Fruit fly (Drosophila melanogaster) whole organism, wandering third instar larva: Measurements from ENCODE around the gene Sry-beta.
A peak's percentile ranks its signal among the peaks of the same experiment; 100 is the strongest.

ENCODE experiments used
- Abd-B ChIP-seq: fragments of >200 bp; optimal IDR thresholded peaks from 2 replicates; lab custom pipeline; 2017; ENCODE audit warnings: missing biosample characterization, missing genetic modification characterization
- CrebA ChIP-seq: fragments of 200-800 bp; sonication (Bioruptor generic); optimal IDR thresholded peaks from 2 replicates; lab custom pipeline; 2016; ENCODE audit warnings: missing biosample characterization, mild to moderate bottlenecking, missing genetic modification characterization, borderline replicate concordance
- Dfd ChIP-seq: fragments of >200 bp; optimal IDR thresholded peaks from 2 replicates; lab custom pipeline; 2017; ENCODE audit warnings: missing biosample characterization, missing genetic modification characterization
- Dif ChIP-seq: fragments of 200-275, 200-300 bp; sonication (Bioruptor generic); optimal IDR thresholded peaks from 2 replicates; lab custom pipeline; 2018; ENCODE audit warnings: missing biosample characterization, missing genetic modification characterization; ENCODE audit not compliant: partially characterized antibody
- GATAd ChIP-seq: sonication (Bioruptor generic); optimal IDR thresholded peaks from 2 replicates; lab custom pipeline; 2016; ENCODE audit warnings: missing biosample characterization, missing genetic modification characterization
- HLH106 ChIP-seq: fragments of 200-800 bp; optimal IDR thresholded peaks from 3 replicates; lab custom pipeline; 2019; ENCODE audit warnings: missing biosample characterization, mild to moderate bottlenecking, missing genetic modification characterization, moderate library complexity
- Hnf4 ChIP-seq: fragments of 200-800 bp; sonication (Bioruptor generic); optimal IDR thresholded peaks from 2 replicates; lab custom pipeline; 2016; ENCODE audit warnings: missing biosample characterization, mild to moderate bottlenecking, missing genetic modification characterization
- Hr78 ChIP-seq: fragments of >200 bp; optimal IDR thresholded peaks from 2 replicates; lab custom pipeline; 2017; ENCODE audit warnings: missing biosample characterization, missing genetic modification characterization
- Hr83 ChIP-seq: fragments of 200-300 bp; sonication (Bioruptor generic); optimal IDR thresholded peaks from 2 replicates; lab custom pipeline; 2016; ENCODE audit warnings: missing biosample characterization, mild to moderate bottlenecking, missing genetic modification characterization, moderate library complexity; ENCODE audit not compliant: poor library complexity, severe bottlenecking
- Jra ChIP-seq: sonication (Bioruptor generic); optimal IDR thresholded peaks from 2 replicates; lab custom pipeline; 2016; ENCODE audit warnings: missing biosample characterization, missing genetic modification characterization
- Myc ChIP-seq: fragments of >200 bp; optimal IDR thresholded peaks from 2 replicates; lab custom pipeline; 2017
- N ChIP-seq: fragments of >200 bp; optimal IDR thresholded peaks from 2 replicates; lab custom pipeline; 2018; ENCODE audit warnings: missing biosample characterization, missing external identifiers, missing genetic modification characterization
- OdsH ChIP-seq: fragments of 200-800 bp; sonication (Bioruptor generic); optimal IDR thresholded peaks from 2 replicates; lab custom pipeline; 2016; ENCODE audit warnings: missing biosample characterization, mild to moderate bottlenecking, missing genetic modification characterization
- Rel ChIP-seq, 2 experiments: fragments of 200-800 bp; sonication (Bioruptor generic) in 1 of 2; optimal IDR thresholded peaks; 2 replicates in 1 of 2; 3 replicates in 1 of 2; lab custom pipeline; 2016 to 2019; ENCODE audit warnings: mild to moderate bottlenecking in 2 of 2, missing biosample characterization in 2 of 2, missing genetic modification characterization in 2 of 2, moderate library complexity in 1 of 2
- Sp1 ChIP-seq: fragments of 200-800 bp; sonication (Bioruptor generic); optimal IDR thresholded peaks from 3 replicates; lab custom pipeline; 2019; ENCODE audit warnings: missing biosample characterization, mild to moderate bottlenecking, missing genetic modification characterization, moderate library complexity
- Vsx2 ChIP-seq: fragments of 200-300, 225-300 bp; sonication (Bioruptor generic); optimal IDR thresholded peaks from 2 replicates; lab custom pipeline; 2018; ENCODE audit warnings: missing biosample characterization, missing genetic modification characterization; ENCODE audit not compliant: partially characterized antibody
- br ChIP-seq: fragments of 200-800 bp; sonication (Bioruptor generic); optimal IDR thresholded peaks from 2 replicates; lab custom pipeline; 2016; ENCODE audit warnings: missing biosample characterization, missing genetic modification characterization
- brk ChIP-seq: fragments of 200-800 bp; sonication (Bioruptor generic); optimal IDR thresholded peaks from 2 replicates; lab custom pipeline; 2016; ENCODE audit warnings: missing biosample characterization, mild to moderate bottlenecking, missing genetic modification characterization
- dl ChIP-seq, 2 experiments: fragments of 175-275, 200-275 bp in 1 of 2; fragments of 200-275 bp in 1 of 2; sonication (Bioruptor generic); optimal IDR thresholded peaks; lab custom pipeline; 2018; ENCODE audit warnings: mild to moderate bottlenecking in 2 of 2, missing biosample characterization in 2 of 2, missing genetic modification characterization in 2 of 2, moderate library complexity in 2 of 2; ENCODE audit not compliant: partially characterized antibody in 2 of 2, insufficient read depth in 1 of 2
- dmrt93B ChIP-seq: fragments of 200-800 bp; sonication (Bioruptor generic); optimal IDR thresholded peaks from 2 replicates; lab custom pipeline; 2018; ENCODE audit warnings: missing biosample characterization, mild to moderate bottlenecking, missing genetic modification characterization
- dsf ChIP-seq: sonication (Bioruptor generic); optimal IDR thresholded peaks from 2 replicates; lab custom pipeline; 2016; ENCODE audit warnings: missing biosample characterization, missing genetic modification characterization, borderline replicate concordance
- ey ChIP-seq: fragments of 200-800 bp; sonication (Bioruptor generic); optimal IDR thresholded peaks from 2 replicates; lab custom pipeline; 2016; ENCODE audit warnings: missing biosample characterization, missing genetic modification characterization
- foxo ChIP-seq, 2 experiments: fragments of 200-800 bp; sonication (Bioruptor generic); optimal IDR thresholded peaks; 2 replicates in 1 of 2; 3 replicates in 1 of 2; lab custom pipeline; 2016 to 2017; ENCODE audit warnings: missing biosample characterization in 2 of 2, missing genetic modification characterization in 2 of 2
- fru ChIP-seq: fragments of 200-800 bp; sonication (Bioruptor generic); optimal IDR thresholded peaks from 3 replicates; lab custom pipeline; 2016; ENCODE audit warnings: missing biosample characterization, mild to moderate bottlenecking, missing genetic modification characterization
- h ChIP-seq: fragments of 200-800 bp; sonication (Bioruptor generic); optimal IDR thresholded peaks from 3 replicates; lab custom pipeline; 2016; ENCODE audit warnings: missing biosample characterization, mild to moderate bottlenecking, missing genetic modification characterization
- jim ChIP-seq: fragments of 175-275, 200-325 bp; sonication (Bioruptor generic); optimal IDR thresholded peaks from 2 replicates; lab custom pipeline; 2016; ENCODE audit warnings: missing biosample characterization, mild to moderate bottlenecking, missing genetic modification characterization
- lola ChIP-seq: fragments of >200 bp; optimal IDR thresholded peaks from 2 replicates; lab custom pipeline; 2017; ENCODE audit warnings: missing biosample characterization, missing genetic modification characterization
- pan ChIP-seq: fragments of >200 bp; optimal IDR thresholded peaks from 2 replicates; lab custom pipeline; 2017
- psq ChIP-seq: fragments of 200-800 bp; sonication (Bioruptor generic); optimal IDR thresholded peaks from 3 replicates; lab custom pipeline; 2017; ENCODE audit warnings: missing biosample characterization, mild to moderate bottlenecking, missing genetic modification characterization, moderate library complexity
- rgr ChIP-seq: fragments of 200-800 bp; sonication (Bioruptor generic); optimal IDR thresholded peaks from 3 replicates; lab custom pipeline; 2016; ENCODE audit warnings: missing biosample characterization, mild to moderate bottlenecking, missing genetic modification characterization
- sage ChIP-seq: fragments of 200-800 bp; sonication (Bioruptor generic); optimal IDR thresholded peaks from 2 replicates; lab custom pipeline; 2016; ENCODE audit warnings: missing biosample characterization, mild to moderate bottlenecking, missing genetic modification characterization
- sv ChIP-seq: fragments of 200-800 bp; sonication (Bioruptor generic); optimal IDR thresholded peaks from 3 replicates; lab custom pipeline; 2016; ENCODE audit warnings: missing biosample characterization, missing genetic modification characterization
- tai ChIP-seq: sonication (Bioruptor generic); optimal IDR thresholded peaks from 2 replicates; lab custom pipeline; 2016; ENCODE audit warnings: missing biosample characterization, missing genetic modification characterization
- usp ChIP-seq: fragments of >200 bp; optimal IDR thresholded peaks from 2 replicates; lab custom pipeline; 2017; ENCODE audit warnings: missing biosample characterization, missing genetic modification characterization
- woc ChIP-seq: sonication (Bioruptor generic); optimal IDR thresholded peaks from 2 replicates; lab custom pipeline; 2016; ENCODE audit warnings: missing biosample characterization, mild to moderate bottlenecking, missing genetic modification characterization

Gene Sry-beta

DNA sequence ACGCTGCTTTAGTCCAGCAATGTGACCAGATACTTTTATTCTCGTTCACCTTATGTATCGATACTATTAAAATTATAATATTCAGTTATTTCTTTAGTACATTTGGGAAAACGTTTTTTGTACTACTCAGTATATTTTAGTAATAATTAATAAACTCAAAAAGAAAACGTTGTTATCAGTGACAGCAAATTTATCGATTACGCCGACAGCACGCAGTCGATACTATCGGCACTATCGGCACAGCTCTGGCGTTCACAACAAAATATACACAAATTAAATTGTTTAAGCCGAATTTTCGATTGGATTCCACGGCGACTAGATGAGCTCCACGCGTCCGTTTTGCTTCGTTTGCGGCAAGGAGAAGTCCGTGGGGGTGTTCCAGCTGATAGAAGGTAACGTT is at the start of gene Sry-beta, which contains the start of the genes janA and Sry-alpha:
Gene Sry-beta, plus strand, starts transcription at position 226 of the 400 bp plus-strand sequence.
Gene janA, minus strand, starts transcription at position 40 of the 400 bp plus-strand sequence.
Gene Sry-alpha, plus strand, starts transcription at position 226 of the 400 bp plus-strand sequence.
- TF ChIP-seq foxo (GFP tag; optimal IDR thresholded peaks at IDR 0.05; lab: Kevin White, UChicago), result no peak
- TF ChIP-seq Hr83 (GFP tag; lab: Kevin White, UChicago), result peak; percentile 67
- no peak for TF ChIP-seq psq (GFP tag; lab: Kevin White, UChicago)
- no peak for TF ChIP-seq Dfd (GFP tag; lab: Kevin White, UChicago)
- no peak for TF ChIP-seq dsf
- no peak for TF ChIP-seq h (GFP tag; lab: Kevin White, UChicago)
- TF ChIP-seq sv (GFP tag; lab: Kevin White, UChicago), result peak; percentile 5
- TF ChIP-seq usp (GFP tag; lab: Kevin White, UChicago), result no peak
- TF ChIP-seq N (GFP tag; lab: Kevin White, UChicago), result no peak
- TF ChIP-seq, all 38 proteins: peak for 2

dm6 chr3R:29990681-29991080 is 48.8 kb upstream of the Sry-beta start:
- no peak for TF ChIP-seq dsf
- no peak for TF ChIP-seq Abd-B (GFP tag; lab: Kevin White, UChicago)
- no peak for TF ChIP-seq usp (GFP tag; lab: Kevin White, UChicago)
- no peak for TF ChIP-seq GATAd (GFP tag; lab: Kevin White, UChicago)
- no peak for TF ChIP-seq tai
- no peak for TF ChIP-seq Dfd (GFP tag; lab: Kevin White, UChicago)
- no peak for TF ChIP-seq brk (GFP tag; lab: Kevin White, UChicago)
- TF ChIP-seq sage, result no peak
- no peak for TF ChIP-seq foxo (GFP tag; optimal IDR thresholded peaks at IDR 0.05; lab: Kevin White, UChicago)
- no peak for TF ChIP-seq OdsH
- no peak for TF ChIP-seq Rel (GFP tag; optimal IDR thresholded peaks at IDR 0.05; lab: Kevin White, UChicago)
- no peak for TF ChIP-seq Rel (tag; optimal IDR thresholded peaks at IDR 0.05; lab: Kevin White, UChicago)
- no peak for TF ChIP-seq fru (GFP tag; lab: Kevin White, UChicago)
- no peak for TF ChIP-seq Dif (GFP tag; lab: Kevin White, UChicago)
- no peak for TF ChIP-seq jim (GFP tag; lab: Kevin White, UChicago)
- TF ChIP-seq Jra (GFP tag; lab: Kevin White, UChicago), result no peak
- TF ChIP-seq dl (GFP tag; optimal IDR thresholded peaks at IDR 0.05; lab: Kevin White, UChicago; ENCODE audit: insufficient read depth in 1 of 2, partially characterized antibody in 2 of 2), result no peak
- no peak for TF ChIP-seq lola (GFP tag; lab: Kevin White, UChicago)
- TF ChIP-seq woc (GFP tag; lab: Kevin White, UChicago), result no peak

DNA sequence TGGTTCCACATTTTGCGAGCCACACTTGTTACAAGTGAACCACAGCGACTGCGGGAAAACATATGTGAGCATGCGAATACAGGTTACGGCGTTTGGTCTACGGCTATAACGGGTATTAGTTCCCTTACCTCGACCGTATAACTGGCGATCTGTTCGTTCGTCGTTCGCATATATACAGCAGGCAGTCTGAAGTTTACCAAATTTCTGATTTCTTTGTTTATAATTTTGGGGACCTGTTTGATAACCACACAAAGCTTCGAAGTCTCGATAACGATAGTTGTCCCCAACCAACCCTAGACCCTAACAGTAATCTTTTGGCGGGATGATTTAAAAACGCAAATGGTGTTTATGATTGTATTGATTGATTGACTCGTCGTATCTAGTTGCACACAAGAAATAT is 46.4 kb upstream of the Sry-beta start, which contains the start of gene Acph-1:
Gene Acph-1, minus strand, starts transcription at position 278 of the 400 bp plus-strand sequence.
- TF ChIP-seq rgr (GFP tag; lab: Kevin White, UChicago) (peak; percentile 61), Rel (GFP tag; optimal IDR thresholded peaks at IDR 0.05; lab: Kevin White, UChicago) (no peak), Rel (tag; optimal IDR thresholded peaks at IDR 0.05; lab: Kevin White, UChicago) (peak; percentile 36), Hnf4 (GFP tag; lab: Kevin White, UChicago) (no peak)

DNA sequence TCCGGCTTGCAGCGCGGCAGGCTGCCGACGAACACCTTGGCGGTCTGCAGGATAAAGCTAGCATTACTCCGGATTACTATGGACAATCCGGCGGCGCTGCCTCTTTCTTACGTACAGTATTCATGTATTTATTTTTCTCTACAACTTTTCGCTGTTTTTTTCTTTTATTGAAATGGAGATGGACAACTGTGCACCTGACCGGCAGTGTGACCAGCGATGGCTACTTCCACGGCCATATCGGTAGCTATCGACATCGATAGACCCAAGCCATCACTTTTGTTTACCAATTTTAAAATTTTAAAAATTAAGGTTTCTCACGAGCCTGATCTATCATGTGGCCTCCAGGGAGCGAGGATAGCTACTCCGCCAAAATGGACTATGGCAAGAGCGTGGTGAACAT is 44.5 kb upstream of the Sry-beta start, which contains the start of the genes CG7903 and Sas-6:
Gene CG7903, minus strand, starts transcription at position 197 of the 400 bp plus-strand sequence.
Gene Sas-6, plus strand, starts transcription at position 323 of the 400 bp plus-strand sequence.
- TF ChIP-seq rgr (GFP tag; lab: Kevin White, UChicago), result no peak
- peak; percentile 13 for TF ChIP-seq jim (GFP tag; lab: Kevin White, UChicago)
- TF ChIP-seq Hr83 (GFP tag; lab: Kevin White, UChicago), result peak; percentile 42

DNA sequence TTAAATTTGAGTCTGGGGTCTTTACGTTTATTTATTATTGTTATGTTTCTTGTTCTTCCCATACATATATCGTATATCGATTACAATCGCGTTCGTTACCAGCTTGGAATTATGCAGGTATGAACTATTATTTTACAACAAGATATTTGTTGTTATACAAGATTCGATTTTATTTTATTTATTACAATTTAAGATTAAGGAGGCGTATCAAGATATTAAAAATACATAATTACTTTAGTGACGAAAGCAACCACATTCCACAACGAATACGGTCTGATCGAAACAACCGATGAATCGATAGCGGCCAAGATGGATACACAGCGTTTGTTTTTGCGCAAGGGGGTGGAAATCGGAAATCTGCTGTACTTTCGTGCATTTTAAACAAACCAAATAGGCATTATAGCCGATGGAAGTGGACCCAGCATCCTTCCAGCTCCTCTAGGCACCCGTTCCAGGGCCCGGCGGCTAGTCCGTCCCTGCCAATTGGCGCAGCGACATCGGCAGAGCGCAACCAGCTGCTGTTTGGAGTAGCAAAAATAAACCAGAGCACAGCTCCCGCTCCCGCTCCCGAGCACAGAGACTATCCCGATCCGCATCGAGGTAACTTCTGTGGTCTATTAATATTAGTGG is 41.8 kb upstream of the Sry-beta start, which contains the start of the genes CG15525 and CG11504:
Gene CG15525, minus strand, starts transcription at position 70 of the 630 bp plus-strand sequence.
Gene CG11504, plus strand, starts transcription at position 294 of the 630 bp plus-strand sequence.
- TF ChIP-seq usp (GFP tag; lab: Kevin White, UChicago) (no peak), woc (GFP tag; lab: Kevin White, UChicago) (no peak), dl (GFP tag; optimal IDR thresholded peaks at IDR 0.05; lab: Kevin White, UChicago; ENCODE audit: insufficient read depth in 1 of 2, partially characterized antibody in 2 of 2) (no peak), Dfd (GFP tag; lab: Kevin White, UChicago) (no peak), Rel (GFP tag; optimal IDR thresholded peaks at IDR 0.05; lab: Kevin White, UChicago) (no peak), Rel (tag; optimal IDR thresholded peaks at IDR 0.05; lab: Kevin White, UChicago) (peak; percentile 67), Sp1 (GFP tag; lab: Kevin White, UChicago) (no peak), ey (GFP tag; lab: Kevin White, UChicago) (peak; percentile 51), sv (GFP tag; lab: Kevin White, UChicago) (no peak), dsf (no peak), Abd-B (GFP tag; lab: Kevin White, UChicago) (no peak), OdsH (peak; percentile 54), Dif (GFP tag; lab: Kevin White, UChicago) (no peak), HLH106 (tag; lab: Kevin White, UChicago) (peak; percentile 7), brk (GFP tag; lab: Kevin White, UChicago) (no peak), rgr (GFP tag; lab: Kevin White, UChicago) (no peak), br (GFP tag; lab: Kevin White, UChicago) (no peak), GATAd (GFP tag; lab: Kevin White, UChicago) (no peak), jim (GFP tag; lab: Kevin White, UChicago) (no peak), lola (GFP tag; lab: Kevin White, UChicago) (no peak), h (GFP tag; lab: Kevin White, UChicago) (no peak), Vsx2 (GFP tag; lab: Kevin White, UChicago) (no peak), CrebA (GFP tag; lab: Kevin White, UChicago) (no peak), Myc (lab: Kevin White, UChicago) (peak; percentile 28), pan (no peak), sage (no peak), Jra (GFP tag; lab: Kevin White, UChicago) (no peak), dmrt93B (GFP tag; lab: Kevin White, UChicago) (no peak), Hr78 (GFP tag; lab: Kevin White, UChicago) (no peak)
